Worm (Caenorhabditis elegans): ENCODE data around the gene R09E10.8.

R09E10.8 gene

ce11 chrIV:10304383-10304782, 5.8 kb downstream of the R09E10.8 start:
- no peak for TF ChIP-seq snpc-3.4 (tag; optimal IDR thresholded peaks at IDR 0.05)
- no peak for TF ChIP-seq fkh-3 (tag; optimal IDR thresholded peaks at IDR 0.05)
- no peak for TF ChIP-seq atf-7 (tag; optimal IDR thresholded peaks at IDR 0.05)
- no peak for TF ChIP-seq egl-18 (GFP tag; IDR thresholded peaks at IDR 0.05)
- no peak for TF ChIP-seq gei-17 (GFP tag; optimal IDR thresholded peaks at IDR 0.05)
- TF ChIP-seq F39B2.1 (GFP tag; IDR thresholded peaks at IDR 0.05) = no peak
- no peak for TF ChIP-seq ZK185.1 (tag; optimal IDR thresholded peaks at IDR 0.05; ENCODE audit: poor library complexity, severe bottlenecking)

ce11 chrIV:10302203-10302602, 8.0 kb downstream of the R09E10.8 start, which contains the start of gene R09E10.5:
Gene R09E10.5, minus strand, starts transcription at chrIV:10302303.
- TF ChIP-seq snpc-1.3 (tag; optimal IDR thresholded peaks at IDR 0.05; ENCODE audit: insufficient read depth) = no peak
- no peak for TF ChIP-seq ceh-91 (GFP tag; IDR thresholded peaks at IDR 0.05)

- TF ChIP-seq nfya-1 (tag; optimal IDR thresholded peaks at IDR 0.05; ENCODE audit: borderline replicate concordance, insufficient read depth) (no peak), nfya-2 (GFP tag; IDR thresholded peaks at IDR 0.05) (no peak), sptf-2 (GFP tag; optimal IDR thresholded peaks at IDR 0.05) (no peak), hsf-1 (GFP tag; IDR thresholded peaks at IDR 0.05) (no peak), Y95B8A.8 (GFP tag; IDR thresholded peaks at IDR 0.05) (no peak), attf-5 (GFP tag; optimal IDR thresholded peaks at IDR 0.05) (no peak), lin-26 (GFP tag; IDR thresholded peaks at IDR 0.05) (no peak), nhr-90 (tag; optimal IDR thresholded peaks at IDR 0.05) (no peak), C17E4.6 (GFP tag; IDR thresholded peaks at IDR 0.05) (no peak), ceh-27 (GFP tag; optimal IDR thresholded peaks at IDR 0.05) (no peak), ceh-58 (GFP tag; IDR thresholded peaks at IDR 0.05) (no peak), hlh-26 (GFP tag; conservative IDR thresholded peaks at IDR 0.05) (no peak), akir-1 (GFP tag; optimal IDR thresholded peaks at IDR 0.05) (no peak), F23B12.7 (tag; optimal IDR thresholded peaks at IDR 0.05; ENCODE audit: insufficient read depth) (no peak), athp-1 (tag; optimal IDR thresholded peaks at IDR 0.05) (no peak)
Observed at ce11 chrIV:10296036-10296435, 14.2 kb downstream of the R09E10.8 start.

ce11 chrIV:10295084-10295483, 15.1 kb downstream of the R09E10.8 start, which contains the start of gene R09E10.13:
Gene R09E10.13, minus strand, starts transcription at chrIV:10295144.
- TF ChIP-seq cebp-2 (GFP tag; IDR thresholded peaks at IDR 0.05) (no peak), F49E8.2 (tag; optimal IDR thresholded peaks at IDR 0.05; ENCODE audit: insufficient read depth) (no peak), zim-3 (tag; optimal IDR thresholded peaks at IDR 0.05) (no peak), lir-1 (GFP tag; conservative IDR thresholded peaks at IDR 0.05) (no peak), hsf-1 (GFP tag; IDR thresholded peaks at IDR 0.05) (no peak), madf-6 (GFP tag; IDR thresholded peaks at IDR 0.05) (no peak), ama-1 (optimal IDR thresholded peaks at IDR 0.05) (no peak), ama-1 (GFP tag; optimal IDR thresholded peaks at IDR 0.05) (no peak), ccch-3 (GFP tag; optimal IDR thresholded peaks at IDR 0.05) (no peak), dox-1 (GFP tag; IDR thresholded peaks at IDR 0.05) (no peak), ZK185.1 (tag; optimal IDR thresholded peaks at IDR 0.05; ENCODE audit: poor library complexity, severe bottlenecking) (no peak), lin-26 (GFP tag; IDR thresholded peaks at IDR 0.05) (no peak), mxl-1 (tag; optimal IDR thresholded peaks at IDR 0.05) (no peak)

All from whole organism, young adult.